Worm (Caenorhabditis elegans) whole organism, early embryonic: ENCODE data around the gene F47B8.14.
"Not testable (repeated sequence)": the region's sequence is repeated elsewhere in the genome, so short reads cannot be mapped to it uniquely, and the experiment has no call there.

Experiments
- B0310.2 ChIP-seq: sonication (generic microtip); optimal IDR thresholded peaks from 2 replicates; lab custom pipeline; 2016; ENCODE audit warnings: mild to moderate bottlenecking, missing genetic modification characterization, missing compliant biosample characterization
- F13C5.2 ChIP-seq: sonication (generic microtip); optimal IDR thresholded peaks from 2 replicates; lab custom pipeline; 2017; ENCODE audit warnings: mild to moderate bottlenecking, missing genetic modification characterization, inconsistent platforms, missing compliant biosample characterization
- aly-1 ChIP-seq: sonication (generic microtip); optimal IDR thresholded peaks from 2 replicates; lab custom pipeline; 2016; ENCODE audit warnings: missing genetic modification characterization, missing compliant biosample characterization
- ama-1 ChIP-seq: fragments of 150-350 bp; optimal IDR thresholded peaks from 2 replicates; lab custom pipeline; 2014
- ceh-13 ChIP-seq: fragments of 200-800 bp; sonication (Bioruptor generic); optimal IDR thresholded peaks from 2 replicates; lab custom pipeline; 2018; ENCODE audit warnings: mild to moderate bottlenecking, missing genetic modification characterization, missing compliant biosample characterization
- ceh-36 ChIP-seq: sonication (generic microtip); optimal IDR thresholded peaks from 2 replicates; lab custom pipeline; 2016; ENCODE audit warnings: missing genetic modification characterization, inconsistent platforms, missing compliant biosample characterization
- ets-7 ChIP-seq: sonication (generic microtip); optimal IDR thresholded peaks from 2 replicates; lab custom pipeline; 2016; ENCODE audit warnings: missing genotype, missing genetic modification characterization, missing compliant biosample characterization
- flt-1 ChIP-seq: fragments of 200-800 bp; sonication (Bioruptor generic); IDR thresholded peaks from 2 replicates; pipeline ENCODE4 v1.3.6; 2022; ENCODE audit warnings: missing genetic modification characterization, missing compliant biosample characterization
- hmbx-1 ChIP-seq: sonication (generic microtip); optimal IDR thresholded peaks from 2 replicates; lab custom pipeline; 2016; ENCODE audit warnings: mild to moderate bottlenecking, missing genetic modification characterization, missing compliant biosample characterization
- hmg-4 ChIP-seq: fragments of 200-800 bp; sonication (Bioruptor generic); optimal IDR thresholded peaks from 2 replicates; lab custom pipeline; 2018; ENCODE audit warnings: mild to moderate bottlenecking, missing genetic modification characterization, missing compliant biosample characterization
- hnd-1 ChIP-seq: sonication (generic microtip); optimal IDR thresholded peaks from 2 replicates; lab custom pipeline; 2016; ENCODE audit warnings: missing genetic modification characterization, missing compliant biosample characterization
- pes-1 ChIP-seq: fragments of 200-800 bp; sonication (Bioruptor generic); IDR thresholded peaks from 2 replicates; pipeline ENCODE4 v1.3.6; 2022; ENCODE audit warnings: missing genetic modification reagents, missing genetic modification characterization, missing compliant biosample characterization
- scrt-1 ChIP-seq: fragments of 200-800 bp; sonication (Bioruptor generic); IDR thresholded peaks from 2 replicates; pipeline ENCODE4 v1.3.6; 2022; ENCODE audit warnings: missing genetic modification characterization, missing compliant biosample characterization
- sea-1 ChIP-seq: fragments of 200-800 bp; sonication (Bioruptor generic); conservative IDR thresholded peaks from 2 replicates; pipeline ENCODE4 v1.3.6; 2022; ENCODE audit warnings: missing genetic modification characterization, missing compliant biosample characterization
- tbx-11 ChIP-seq: fragments of 200-800 bp; sonication (Bioruptor generic); IDR thresholded peaks from 2 replicates; pipeline ENCODE4 v1.3.6; 2022; ENCODE audit warnings: missing genetic modification characterization, missing compliant biosample characterization
- tbx-37 ChIP-seq: fragments of 200-800 bp; sonication (Bioruptor generic); conservative IDR thresholded peaks from 2 replicates; pipeline ENCODE4 v1.3.6; 2022; ENCODE audit warnings: missing genetic modification reagents, missing genetic modification characterization, missing compliant biosample characterization
- tra-4 ChIP-seq: sonication (generic microtip); optimal IDR thresholded peaks from 2 replicates; lab custom pipeline; 2017; ENCODE audit warnings: missing genetic modification characterization, missing compliant biosample characterization

The F47B8.14 gene

ce11 chrV:14320246-14320645 lies at the start of gene F47B8.14:
F47B8.14 (plus strand) TSS chrV:14320546.
- no peak for TF ChIP-seq tbx-11 (GFP tag; lab: Robert Waterston, UW)
- TF ChIP-seq ama-1 (lab: Kevin White, UChicago) = no peak
- TF ChIP-seq flt-1 (GFP tag; lab: Robert Waterston, UW) = no peak
- TF ChIP-seq tbx-37 = no peak
- no peak for TF ChIP-seq F13C5.2 (tag; lab: Kevin White, UChicago)

- TF ChIP-seq aly-1 (no peak), hmbx-1 (tag; lab: Kevin White, UChicago) (no peak), sea-1 (GFP tag; lab: Robert Waterston, UW) (no peak), ceh-36 (tag; lab: Kevin White, UChicago) (no peak), tra-4 (no peak), flt-1 (GFP tag; lab: Robert Waterston, UW) (no peak), ama-1 (lab: Kevin White, UChicago) (no peak), B0310.2 (tag; lab: Kevin White, UChicago) (no peak)
These were observed 49.6 kb upstream of the F47B8.14 start, which contains the start of gene F40G12.5 for ce11 chrV:14270729-14271128. F40G12.5 (minus strand) TSS chrV:14270829.

- TF ChIP-seq ama-1 (lab: Kevin White, UChicago) (no peak), tbx-37 (no peak), aly-1 (no peak), ceh-13 (GFP tag; lab: Kevin White, UChicago) (no peak)
These were observed 47.3 kb upstream of the F47B8.14 start, which contains the start of gene F40G12.6 for ce11 chrV:14273019-14273418. F40G12.6 (minus strand) TSS chrV:14273119.

- TF ChIP-seq hnd-1; sea-1 (GFP tag; lab: Robert Waterston, UW); tra-4: not testable (repeated sequence)
These were observed 46.1 kb upstream of the F47B8.14 start, which contains the start of gene F40G12.7 for ce11 chrV:14274268-14274667. F40G12.7 (plus strand) TSS chrV:14274568.

- TF ChIP-seq tra-4 (no peak), hnd-1 (no peak), B0310.2 (tag; lab: Kevin White, UChicago) (no peak), ama-1 (lab: Kevin White, UChicago) (no peak), F13C5.2 (tag; lab: Kevin White, UChicago) (no peak), hmbx-1 (tag; lab: Kevin White, UChicago) (no peak), ceh-13 (GFP tag; lab: Kevin White, UChicago) (no peak), hmg-4 (no peak), tbx-11 (GFP tag; lab: Robert Waterston, UW) (no peak), ceh-36 (tag; lab: Kevin White, UChicago) (no peak), flt-1 (GFP tag; lab: Robert Waterston, UW) (no peak), aly-1 (no peak), ets-7 (no peak), tbx-37 (no peak), scrt-1 (GFP tag; lab: Robert Waterston, UW) (no peak), pes-1 (GFP tag; lab: Robert Waterston, UW) (no peak), sea-1 (GFP tag; lab: Robert Waterston, UW) (no peak)
These were observed 40.6 kb upstream of the F47B8.14 start, which contains the start of gene srt-33 for ce11 chrV:14279777-14280176. srt-33 (minus strand) TSS chrV:14279877.

ce11 chrV:14282222-14282709 lies 38.1 kb upstream of the F47B8.14 start, which contains the start of the genes srt-74 and F40G12.9:
srt-74 (minus strand) TSS chrV:14282322.
F40G12.9 (plus strand) TSS chrV:14282659.
- TF ChIP-seq ets-7 (no peak), ceh-13 (GFP tag; lab: Kevin White, UChicago) (no peak), hmg-4 (no peak), tbx-37 (no peak), sea-1 (GFP tag; lab: Robert Waterston, UW) (no peak), hmbx-1 (tag; lab: Kevin White, UChicago) (no peak), pes-1 (GFP tag; lab: Robert Waterston, UW) (no peak), tra-4 (no peak), hnd-1 (no peak)

ce11 chrV:14283241-14283640 lies 37.1 kb upstream of the F47B8.14 start, which contains the start of gene F40G12.10:
F40G12.10 (plus strand) TSS chrV:14283541.
- TF ChIP-seq hmg-4 (no peak), sea-1 (GFP tag; lab: Robert Waterston, UW) (no peak), hnd-1 (no peak), ets-7 (no peak), pes-1 (GFP tag; lab: Robert Waterston, UW) (no peak), B0310.2 (tag; lab: Kevin White, UChicago) (no peak), tra-4 (no peak)

ce11 chrV:14285803-14286202 lies 34.5 kb upstream of the F47B8.14 start, which contains the start of gene F40G12.11:
F40G12.11 (plus strand) TSS chrV:14286171.
- no peak for TF ChIP-seq aly-1
- no peak for TF ChIP-seq ceh-13 (GFP tag; lab: Kevin White, UChicago)
- TF ChIP-seq sea-1 (GFP tag; lab: Robert Waterston, UW) = no peak
- no peak for TF ChIP-seq pes-1 (GFP tag; lab: Robert Waterston, UW)
- TF ChIP-seq ama-1 (lab: Kevin White, UChicago) = no peak
- no peak for TF ChIP-seq tbx-37
- TF ChIP-seq ceh-36 (tag; lab: Kevin White, UChicago) = no peak
- no peak for TF ChIP-seq hmbx-1 (tag; lab: Kevin White, UChicago)
- no peak for TF ChIP-seq B0310.2 (tag; lab: Kevin White, UChicago)
- TF ChIP-seq hmg-4 = no peak
- no peak for TF ChIP-seq scrt-1 (GFP tag; lab: Robert Waterston, UW)
- TF ChIP-seq hnd-1 = no peak
- no peak for TF ChIP-seq tbx-11 (GFP tag; lab: Robert Waterston, UW)
- TF ChIP-seq F13C5.2 (tag; lab: Kevin White, UChicago) = no peak
- no peak for TF ChIP-seq tra-4
- no peak for TF ChIP-seq flt-1 (GFP tag; lab: Robert Waterston, UW)
